Fruit fly (Drosophila melanogaster): Measurements from ENCODE around the gene CG33645.
A peak's percentile ranks its signal among the peaks of the same experiment; 100 is the strongest.

The CG33645 gene

DNA sequence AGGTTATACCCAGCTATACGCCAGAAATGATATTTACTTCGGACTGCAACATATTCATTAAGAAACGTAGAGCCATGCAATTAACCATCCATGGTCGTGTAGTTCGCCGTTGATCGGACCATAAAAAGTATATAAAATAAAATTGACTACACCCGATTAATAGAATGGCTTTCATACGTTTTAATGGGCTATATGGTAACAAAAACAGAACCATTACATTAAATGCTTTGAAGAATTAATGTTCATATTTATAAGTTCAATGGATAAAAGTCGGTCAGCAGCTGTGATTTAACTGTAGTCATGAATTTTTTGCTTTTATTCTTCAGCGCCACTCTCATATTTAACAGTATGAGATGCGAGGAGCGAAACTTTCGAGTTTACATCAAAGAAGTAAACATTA lies at the start of gene CG33645:
Gene CG33645, plus strand, starts transcription at position 301 of the 400 bp plus-strand sequence.
- TF ChIP-seq CG1529 (GFP tag; optimal IDR thresholded peaks at IDR 0.05) (no peak), CG9437 (GFP tag; optimal IDR thresholded peaks at IDR 0.05) (no peak), CG15011 (GFP tag; optimal IDR thresholded peaks at IDR 0.05) (no peak), E2f1 (GFP tag; IDR thresholded peaks at IDR 0.05) (no peak), tio (GFP tag; optimal IDR thresholded peaks at IDR 0.05) (no peak), h (optimal IDR thresholded peaks at IDR 0.05) (no peak), CG7271 (tag; optimal IDR thresholded peaks at IDR 0.05) (no peak), CG4282 (GFP tag; optimal IDR thresholded peaks at IDR 0.05) (no peak), NFAT (GFP tag; IDR thresholded peaks at IDR 0.05) (no peak), jigr1 (GFP tag; IDR thresholded peaks at IDR 0.05) (no peak), prd (optimal IDR thresholded peaks at IDR 0.05) (no peak), prd (GFP tag; IDR thresholded peaks at IDR 0.05) (no peak), CG14710 (tag; optimal IDR thresholded peaks at IDR 0.05) (no peak), CG14014 (GFP tag; IDR thresholded peaks at IDR 0.05) (no peak), CG3163 (GFP tag; optimal IDR thresholded peaks at IDR 0.05) (no peak), YL-1 (GFP tag; optimal IDR thresholded peaks at IDR 0.05) (no peak), CG2116 (GFP tag; optimal IDR thresholded peaks at IDR 0.05) (no peak)

DNA sequence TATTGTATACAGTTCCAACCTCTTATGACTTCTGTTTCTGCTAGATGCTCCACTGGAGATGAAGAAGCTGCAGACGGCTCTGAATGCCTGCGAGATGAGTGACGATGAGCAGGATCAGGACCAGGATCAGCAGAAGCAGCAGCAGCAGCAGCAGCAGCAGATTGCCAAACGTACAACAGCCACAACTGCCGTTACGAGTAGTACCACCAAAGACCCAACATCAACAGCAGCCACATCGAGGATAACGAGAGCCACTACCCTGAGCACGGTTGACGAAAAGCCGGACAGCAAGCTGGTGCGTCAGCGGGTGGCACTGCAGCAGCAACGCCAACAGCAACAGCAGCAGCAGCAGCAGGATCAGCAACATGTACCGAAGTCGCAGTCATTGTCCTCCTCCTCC lies 34.7 kb upstream of the CG33645 start:
- TF ChIP-seq rib (GFP tag; IDR thresholded peaks at IDR 0.05) (no peak), Ets65A (GFP tag) (peak; percentile 69)

DNA sequence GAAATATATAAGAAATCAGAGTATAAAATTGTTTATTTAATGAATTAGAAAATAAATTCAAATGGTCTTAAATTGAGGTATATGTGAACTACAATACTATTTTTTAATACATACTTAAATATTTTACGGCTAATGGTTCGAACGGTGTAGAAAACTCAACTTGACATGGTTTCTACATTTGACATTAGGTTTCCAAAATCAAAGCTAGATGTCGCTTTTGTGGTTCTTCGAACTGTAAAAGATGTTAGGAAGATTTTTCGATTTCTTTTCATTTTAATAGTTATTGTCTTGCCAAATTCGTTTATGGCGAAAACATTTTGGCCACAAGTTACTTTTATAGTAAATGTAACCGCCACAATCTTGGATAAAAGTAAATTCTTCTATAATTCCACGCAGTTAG lies 32.2 kb upstream of the CG33645 start:
- TF ChIP-seq CG16813 (GFP tag; IDR thresholded peaks at IDR 0.05; ENCODE audit: partially characterized antibody), result peak; percentile 64
- TF ChIP-seq Hmr (GFP tag; optimal IDR thresholded peaks at IDR 0.05), result no peak
- TF ChIP-seq stwl (tag; optimal IDR thresholded peaks at IDR 0.05), result peak; percentile 42
- TF ChIP-seq CG6791 (GFP tag; IDR thresholded peaks at IDR 0.05; ENCODE audit: partially characterized antibody), result peak; percentile 59; the same call in 1 of the 3 replicates
- TF ChIP-seq Scr (GFP tag; IDR thresholded peaks at IDR 0.05; ENCODE audit: partially characterized antibody), result no peak
- TF ChIP-seq CG4328 (GFP tag; optimal IDR thresholded peaks at IDR 0.05), result no peak
- no peak for TF ChIP-seq Spps (tag; optimal IDR thresholded peaks at IDR 0.05)
- no peak for TF ChIP-seq lilli (GFP tag; optimal IDR thresholded peaks at IDR 0.05)
- TF ChIP-seq CG42726 (GFP tag; IDR thresholded peaks at IDR 0.05; ENCODE audit: partially characterized antibody), result peak; percentile 80
- no peak for TF ChIP-seq vnd (GFP tag; IDR thresholded peaks at IDR 0.05; ENCODE audit: partially characterized antibody)
- no peak for TF ChIP-seq CG1529 (GFP tag; optimal IDR thresholded peaks at IDR 0.05)
- TF ChIP-seq CG4820 (GFP tag; optimal IDR thresholded peaks at IDR 0.05), result no peak
- 0 out of 2 replicates have a peak, but pooled peaks have one; percentile 12 for TF ChIP-seq inv (GFP tag; IDR thresholded peaks at IDR 0.05; ENCODE audit: partially characterized antibody)
- peak; percentile 92 for TF ChIP-seq CTCF (GFP tag; optimal IDR thresholded peaks at IDR 0.05)
- peak; percentile 43; the same call in 1 of the 3 replicates for TF ChIP-seq knrl (GFP tag; IDR thresholded peaks at IDR 0.05; ENCODE audit: partially characterized antibody)
- peak; percentile 53; the same call in 1 of the 3 replicates for TF ChIP-seq hb (GFP tag; IDR thresholded peaks at IDR 0.05; ENCODE audit: partially characterized antibody)
- no peak for TF ChIP-seq Hand (GFP tag; optimal IDR thresholded peaks at IDR 0.05)
- no peak for TF ChIP-seq slou (GFP tag; optimal IDR thresholded peaks at IDR 0.05)
- no peak for TF ChIP-seq unc-4 (GFP tag; IDR thresholded peaks at IDR 0.05; ENCODE audit: partially characterized antibody)
- peak; percentile 13 for TF ChIP-seq Xbp1 (GFP tag; optimal IDR thresholded peaks at IDR 0.05)
- TF ChIP-seq CG2199 (GFP tag; IDR thresholded peaks at IDR 0.05), result peak; percentile 80; the same call in 2 of the 3 replicates
- peak; percentile 92 for TF ChIP-seq Dip2 (GFP tag; IDR thresholded peaks at IDR 0.05)
- TF ChIP-seq CG6689 (GFP tag; IDR thresholded peaks at IDR 0.05), result no peak
- no peak for TF ChIP-seq repo (GFP tag; optimal IDR thresholded peaks at IDR 0.05)
- peak; percentile 70 for TF ChIP-seq amos (GFP tag; IDR thresholded peaks at IDR 0.05; ENCODE audit: partially characterized antibody)
- TF ChIP-seq CG10959 (GFP tag; IDR thresholded peaks at IDR 0.05), result no peak
- no peak for TF ChIP-seq CG32772 (GFP tag; IDR thresholded peaks at IDR 0.05)
- TF ChIP-seq CG18262 (tag; optimal IDR thresholded peaks at IDR 0.05), result no peak
- no peak for TF ChIP-seq ase (GFP tag; IDR thresholded peaks at IDR 0.05)
- no peak for TF ChIP-seq maf-S (GFP tag; optimal IDR thresholded peaks at IDR 0.05)
- TF ChIP-seq CG12659 (GFP tag; optimal IDR thresholded peaks at IDR 0.05), result no peak
